Worm (Caenorhabditis elegans) whole organism, L2 larva: ENCODE measurements around the gene C14E2.5.

Experiments used
- C34F6.9 ChIP-seq: fragments of 150-350 bp; optimal IDR thresholded peaks from 2 replicates; lab custom pipeline; 2014; ENCODE audit warnings: missing biosample characterization, missing genetic modification characterization
- F13H6.1 ChIP-seq: sonication (generic microtip); optimal IDR thresholded peaks from 2 replicates; lab custom pipeline; 2016; ENCODE audit warnings: missing genetic modification characterization, missing compliant biosample characterization
- R02D3.7 ChIP-seq: fragments of 150-350 bp; optimal IDR thresholded peaks from 2 replicates; lab custom pipeline; 2014; ENCODE audit warnings: missing biosample characterization, missing genetic modification characterization
- Y55F3AM.14 ChIP-seq: fragments of 200-800 bp; sonication (Bioruptor generic); optimal IDR thresholded peaks from 2 replicates; lab custom pipeline; 2018; ENCODE audit warnings: mild to moderate bottlenecking, missing genetic modification characterization, missing compliant biosample characterization
- aly-2 ChIP-seq: fragments of 150-350 bp; optimal IDR thresholded peaks from 2 replicates; lab custom pipeline; 2014; ENCODE audit warnings: missing biosample characterization, missing genetic modification characterization
- ama-1 ChIP-seq: fragments of 150-350 bp; optimal IDR thresholded peaks from 2 replicates; lab custom pipeline; 2018; ENCODE audit warnings: inconsistent platforms
- blmp-1 ChIP-seq: sonication (generic microtip); optimal IDR thresholded peaks from 2 replicates; lab custom pipeline; 2017; ENCODE audit warnings: missing genetic modification characterization, mild to moderate bottlenecking, missing compliant biosample characterization, antibody characterized with exemption, moderate library complexity; ENCODE audit not compliant: insufficient read depth
- crh-2 ChIP-seq: sonication (generic microtip); optimal IDR thresholded peaks from 2 replicates; lab custom pipeline; 2017; ENCODE audit warnings: missing biosample characterization, missing genetic modification characterization
- elt-1 ChIP-seq: fragments of 150-350 bp; optimal IDR thresholded peaks from 2 replicates; lab custom pipeline; 2014; ENCODE audit warnings: missing biosample characterization, missing genetic modification characterization
- fos-1 ChIP-seq: fragments of 150-350 bp; optimal IDR thresholded peaks from 2 replicates; lab custom pipeline; 2014; ENCODE audit warnings: missing biosample characterization, missing genetic modification characterization
- gmeb-1 ChIP-seq: fragments of 150-350 bp; optimal IDR thresholded peaks from 2 replicates; lab custom pipeline; 2014; ENCODE audit warnings: missing biosample characterization, missing genetic modification characterization
- lin-11 ChIP-seq: fragments of 150-350 bp; sonication (generic microtip); optimal IDR thresholded peaks from 2 replicates; lab custom pipeline; 2014; ENCODE audit warnings: missing biosample characterization, missing genetic modification characterization, inconsistent platforms, mixed read lengths
- lin-13 ChIP-seq: fragments of 150-350 bp; optimal IDR thresholded peaks from 2 replicates; lab custom pipeline; 2014; ENCODE audit warnings: missing biosample characterization, missing genetic modification reagents, missing genetic modification characterization
- lin-39 ChIP-seq: fragments of 150-350 bp; optimal IDR thresholded peaks from 2 replicates; lab custom pipeline; 2014; ENCODE audit warnings: missing biosample characterization, missing genetic modification reagents, missing genetic modification characterization
- lsy-2 ChIP-seq, 2 experiments: fragments of 150-350 bp in 1 of 2; sonication (generic microtip) in 1 of 2; optimal IDR thresholded peaks; 2 replicates each; lab custom pipeline; 2014 to 2017; ENCODE audit warnings: missing biosample characterization in 2 of 2, missing genetic modification characterization in 2 of 2
- mab-5 ChIP-seq: fragments of 150-350 bp; optimal IDR thresholded peaks from 2 replicates; lab custom pipeline; 2014; ENCODE audit warnings: missing biosample characterization, missing genetic modification characterization
- mbf-1 ChIP-seq: sonication (generic microtip); optimal IDR thresholded peaks from 2 replicates; lab custom pipeline; 2017; ENCODE audit warnings: missing biosample characterization, missing genetic modification characterization
- mdl-1 ChIP-seq, 2 experiments: fragments of 150-350 bp in 1 of 2; sonication (generic microtip) in 1 of 2; optimal IDR thresholded peaks; 2 replicates each; lab custom pipeline; 2017; ENCODE audit warnings: missing biosample characterization in 2 of 2, missing genetic modification characterization in 2 of 2
- nhr-12 ChIP-seq: fragments of 150-350 bp; optimal IDR thresholded peaks from 2 replicates; lab custom pipeline; 2014; ENCODE audit warnings: missing biosample characterization, missing genetic modification characterization
- nhr-129 ChIP-seq: fragments of 150-350 bp; optimal IDR thresholded peaks from 2 replicates; lab custom pipeline; 2014; ENCODE audit warnings: missing biosample characterization, missing genetic modification characterization
- nhr-21 ChIP-seq: fragments of 150-350 bp; optimal IDR thresholded peaks from 2 replicates; lab custom pipeline; 2014; ENCODE audit warnings: missing biosample characterization, missing genetic modification characterization
- nhr-23 ChIP-seq: fragments of 150-350 bp; optimal IDR thresholded peaks from 2 replicates; lab custom pipeline; 2014; ENCODE audit warnings: missing biosample characterization, missing genetic modification reagents, missing genetic modification characterization
- nhr-25 ChIP-seq: fragments of 150-350 bp; sonication (generic microtip); optimal IDR thresholded peaks from 3 replicates; lab custom pipeline; 2014; ENCODE audit warnings: missing biosample characterization, missing genetic modification characterization
- nhr-6 ChIP-seq: fragments of 150-350 bp; optimal IDR thresholded peaks from 2 replicates; lab custom pipeline; 2014; ENCODE audit warnings: missing biosample characterization, missing genetic modification characterization
- sem-4 ChIP-seq: fragments of 150-350 bp; optimal IDR thresholded peaks from 2 replicates; lab custom pipeline; 2014; ENCODE audit warnings: missing biosample characterization, missing genetic modification reagents, missing genetic modification characterization
- skn-1 ChIP-seq: sonication (generic microtip); optimal IDR thresholded peaks from 2 replicates; lab custom pipeline; 2017; ENCODE audit warnings: missing biosample characterization, missing genetic modification characterization
- sma-3 ChIP-seq: sonication (generic microtip); optimal IDR thresholded peaks from 2 replicates; lab custom pipeline; 2016; ENCODE audit warnings: missing genetic modification reagents, missing genetic modification characterization, missing compliant biosample characterization
- sma-9 ChIP-seq, 2 experiments: fragments of 150-350 bp in 1 of 2; sonication (generic microtip) in 1 of 2; optimal IDR thresholded peaks; 2 replicates each; lab custom pipeline; 2014 to 2016; ENCODE audit warnings: missing genetic modification characterization in 2 of 2, mild to moderate bottlenecking in 1 of 2, missing biosample characterization in 1 of 2, missing compliant biosample characterization in 1 of 2, missing genetic modification reagents in 1 of 2, moderate library complexity in 1 of 2
- snpc-4 ChIP-seq: fragments of 150-350 bp; optimal IDR thresholded peaks from 2 replicates; lab custom pipeline; 2014; ENCODE audit warnings: missing biosample characterization, missing genetic modification characterization
- unc-39 ChIP-seq: fragments of 150-350 bp; optimal IDR thresholded peaks from 2 replicates; lab custom pipeline; 2014; ENCODE audit warnings: missing biosample characterization, missing genetic modification characterization
- unc-55 ChIP-seq: fragments of 150-350 bp; sonication (generic microtip); optimal IDR thresholded peaks from 3 replicates; lab custom pipeline; 2014; ENCODE audit warnings: missing biosample characterization, missing genetic modification reagents, missing genetic modification characterization
- unc-62 ChIP-seq: fragments of 150-350 bp; optimal IDR thresholded peaks from 2 replicates; lab custom pipeline; 2014; ENCODE audit warnings: missing biosample characterization, missing genetic modification reagents, missing genetic modification characterization
- zag-1 ChIP-seq: fragments of 150-350 bp; optimal IDR thresholded peaks from 2 replicates; lab custom pipeline; 2014; ENCODE audit warnings: missing biosample characterization, missing genetic modification characterization
- ztf-1 ChIP-seq: fragments of 200-800 bp; sonication (Bioruptor generic); conservative IDR thresholded peaks from 2 replicates; pipeline ENCODE4 v1.3.6; 2022; ENCODE audit warnings: missing genetic modification characterization, missing compliant biosample characterization
- ztf-11 ChIP-seq: sonication (generic microtip); optimal IDR thresholded peaks from 2 replicates; lab custom pipeline; 2017; ENCODE audit warnings: missing biosample characterization, missing genetic modification characterization

Gene C14E2.5

ce11 chrX:1845493-1845892 lies 20.4 kb upstream of the C14E2.5 start, which contains the start of gene T26C11.4:
TSS of gene T26C11.4 (minus strand) at chrX:1845546.
- TF ChIP-seq sma-3 (GFP tag; lab: Kevin White, UChicago) (peak; percentile 0), skn-1 (tag; lab: Kevin White, UChicago) (no peak), unc-62 (GFP tag; lab: Kevin White, UChicago) (no peak), unc-55 (GFP tag; lab: Kevin White, UChicago) (peak; percentile 26), blmp-1 (tag; lab: Kevin White, UChicago) (no peak), nhr-129 (tag; lab: Kevin White, UChicago) (no peak), snpc-4 (tag; lab: Kevin White, UChicago) (no peak), sem-4 (tag; lab: Kevin White, UChicago) (no peak), C34F6.9 (peak; percentile 19), nhr-21 (tag; lab: Kevin White, UChicago) (no peak), F13H6.1 (tag; lab: Kevin White, UChicago) (peak; percentile 17), elt-1 (tag; lab: Kevin White, UChicago) (no peak), mab-5 (tag; lab: Kevin White, UChicago) (no peak), nhr-12 (no peak), nhr-25 (tag; lab: Kevin White, UChicago) (no peak), lin-13 (GFP tag; lab: Kevin White, UChicago) (no peak), gmeb-1 (tag; lab: Kevin White, UChicago) (peak; percentile 66)

- TF ChIP-seq nhr-129 (tag; lab: Kevin White, UChicago) (peak; percentile 53), F13H6.1 (tag; lab: Kevin White, UChicago) (peak; percentile 8), R02D3.7 (tag; lab: Kevin White, UChicago) (no peak), crh-2 (tag; lab: Kevin White, UChicago) (no peak), mdl-1 (tag; optimal IDR thresholded peaks at IDR 0.05; lab: Kevin White, UChicago) (no peak), zag-1 (tag; lab: Kevin White, UChicago) (no peak), lin-11 (tag; lab: Kevin White, UChicago) (peak; percentile 5), ama-1 (lab: Kevin White, UChicago) (no peak), sma-9 (GFP tag; optimal IDR thresholded peaks at IDR 0.05; lab: Kevin White, UChicago) (peak; percentile 49), sma-9 (tag; optimal IDR thresholded peaks at IDR 0.05; lab: Kevin White, UChicago) (no peak), lin-13 (GFP tag; lab: Kevin White, UChicago) (no peak), gmeb-1 (tag; lab: Kevin White, UChicago) (peak; percentile 54), lin-39 (no peak), unc-39 (tag; lab: Kevin White, UChicago) (no peak), Y55F3AM.14 (GFP tag; lab: Kevin White, UChicago) (peak; percentile 46), nhr-21 (tag; lab: Kevin White, UChicago) (peak; percentile 19), unc-55 (GFP tag; lab: Kevin White, UChicago) (peak; percentile 35), nhr-6 (tag; lab: Kevin White, UChicago) (no peak), nhr-12 (no peak), lsy-2 (tag; optimal IDR thresholded peaks at IDR 0.05; lab: Kevin White, UChicago) (peak in 1 of 2 experiments; percentile 44), ztf-11 (tag; lab: Kevin White, UChicago) (no peak), fos-1 (no peak), sma-3 (GFP tag; lab: Kevin White, UChicago) (peak; percentile 17), aly-2 (tag; lab: Kevin White, UChicago) (no peak)
- TF ChIP-seq, all 48 proteins: peak for 10
Measured at ce11 chrX:1837703-1838102, 12.6 kb upstream of the C14E2.5 start.

- no peak for TF ChIP-seq mab-5 (tag; lab: Kevin White, UChicago)
- TF ChIP-seq lin-11 (tag; lab: Kevin White, UChicago) = no peak
- no peak for TF ChIP-seq sem-4 (tag; lab: Kevin White, UChicago)
- TF ChIP-seq aly-2 (tag; lab: Kevin White, UChicago) = no peak
- TF ChIP-seq unc-39 (tag; lab: Kevin White, UChicago) = no peak
- TF ChIP-seq C34F6.9 = no peak
- TF ChIP-seq skn-1 (tag; lab: Kevin White, UChicago) = no peak
- TF ChIP-seq blmp-1 (tag; lab: Kevin White, UChicago) = no peak
- TF ChIP-seq R02D3.7 (tag; lab: Kevin White, UChicago) = no peak
- no peak for TF ChIP-seq nhr-23 (tag; lab: Kevin White, UChicago)
- no peak for TF ChIP-seq ztf-1
Measured at ce11 chrX:1830475-1830874, 5.3 kb upstream of the C14E2.5 start.

ce11 chrX:1829937-1830336 lies 4.8 kb upstream of the C14E2.5 start, which contains the start of gene C14E2.6:
TSS of gene C14E2.6 (minus strand) at chrX:1830037.
- TF ChIP-seq mbf-1 (tag; lab: Kevin White, UChicago) = no peak
